Fruit fly (Drosophila melanogaster): ENCODE measurements around the gene TotF.

DNA sequence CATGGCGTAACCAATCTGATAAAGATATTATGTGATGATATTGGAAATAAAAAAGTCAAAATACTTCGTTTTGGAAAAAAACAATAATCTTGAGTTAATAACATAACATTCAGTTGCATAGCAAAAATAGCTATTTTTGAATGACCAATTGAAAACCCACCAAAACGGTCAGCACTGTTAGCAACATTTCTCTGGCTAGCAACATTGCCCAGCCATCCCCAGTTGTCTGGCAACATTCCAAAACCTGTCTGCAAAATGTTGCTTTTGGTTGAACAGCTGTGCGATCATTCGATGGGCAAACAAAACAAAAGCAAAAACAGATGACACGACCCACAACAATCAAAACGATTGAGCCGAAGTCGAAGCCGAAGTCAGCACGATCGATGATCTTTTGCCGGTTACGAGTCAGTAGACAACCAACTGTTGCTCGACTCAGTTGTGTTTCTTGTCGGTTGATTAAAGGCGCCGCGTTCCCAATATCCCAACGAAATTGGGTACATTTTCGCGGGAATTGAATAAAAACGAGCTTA is 46.6 kb downstream of the TotF start:
- TF ChIP-seq CG3032 (tag; optimal IDR thresholded peaks at IDR 0.05) (peak; percentile 70), Smox (GFP tag; optimal IDR thresholded peaks at IDR 0.05) (peak; percentile 88), Gug (GFP tag; IDR thresholded peaks at IDR 0.05) (peak; percentile 90), CG16779 (tag; optimal IDR thresholded peaks at IDR 0.05) (peak; percentile 62), dsx (GFP tag; optimal IDR thresholded peaks at IDR 0.05; ENCODE audit: poor library complexity, severe bottlenecking) (peak; percentile 46), Hr38 (GFP tag; optimal IDR thresholded peaks at IDR 0.05) (peak; percentile 36), salr (GFP tag; optimal IDR thresholded peaks at IDR 0.05) (peak; percentile 78 to 83), dac (GFP tag; optimal IDR thresholded peaks at IDR 0.05) (peak; percentile 83)

Data from whole organism, prepupa.